Fruit fly (Drosophila melanogaster) whole organism, embryonic: ENCODE data around the gene CG4218.
A peak's percentile ranks its signal among the peaks of the same experiment; 100 is the strongest.

Source experiments
- Ada2b ChIP-seq: fragments of 200-800 bp; sonication (Bioruptor generic); IDR thresholded peaks from 2 replicates; pipeline ENCODE4 v1.3.6; 2022; ENCODE audit warnings: missing biosample characterization, missing genetic modification characterization
- Atf-2 ChIP-seq: fragments of 200-800 bp; sonication (Bioruptor generic); optimal IDR thresholded peaks from 2 replicates; lab custom pipeline; 2016; ENCODE audit warnings: missing biosample characterization, missing genetic modification characterization
- Blimp-1 ChIP-seq: fragments of 200-800 bp; sonication (Bioruptor generic); optimal IDR thresholded peaks from 3 replicates; lab custom pipeline; 2018; ENCODE audit warnings: missing biosample characterization, missing genetic modification characterization, mild to moderate bottlenecking, moderate library complexity, missing genetic modification reagents
- CG11398 ChIP-seq: fragments of 200-800 bp; sonication (Bioruptor generic); optimal IDR thresholded peaks from 2 replicates; lab custom pipeline; 2016; ENCODE audit warnings: missing biosample characterization, missing genetic modification characterization
- CG11560 ChIP-seq: fragments of 200-800 bp; sonication (Bioruptor generic); IDR thresholded peaks from 3 replicates; pipeline ENCODE4 v1.3.6; 2022; ENCODE audit warnings: missing biosample characterization, missing genetic modification characterization
- CG12219 ChIP-seq: fragments of 200-800 bp; sonication (Bioruptor generic); optimal IDR thresholded peaks from 3 replicates; lab custom pipeline; 2018; ENCODE audit warnings: missing biosample characterization, mild to moderate bottlenecking, missing genetic modification characterization
- CG1233 ChIP-seq: fragments of 200-800 bp; sonication (Bioruptor generic); optimal IDR thresholded peaks from 4 replicates; lab custom pipeline; 2018; ENCODE audit warnings: missing biosample characterization, mild to moderate bottlenecking, missing genetic modification characterization
- CG12659 ChIP-seq: fragments of 200-800 bp; sonication (Bioruptor generic); optimal IDR thresholded peaks from 3 replicates; lab custom pipeline; 2017; ENCODE audit warnings: mild to moderate bottlenecking, missing biosample characterization, missing genetic modification reagents, missing genetic modification characterization
- CG12744 ChIP-seq: fragments of 200-800 bp; sonication (Bioruptor generic); optimal IDR thresholded peaks from 2 replicates; lab custom pipeline; 2016; ENCODE audit warnings: missing biosample characterization, missing genetic modification characterization
- CG14050 ChIP-seq: fragments of 200-800 bp; sonication (Bioruptor generic); IDR thresholded peaks from 3 replicates; pipeline ENCODE4 v1.3.6; 2022; ENCODE audit warnings: missing biosample characterization, missing genetic modification characterization
- CG17328 ChIP-seq: fragments of 200-800 bp; sonication (Bioruptor generic); IDR thresholded peaks from 2 replicates; pipeline ENCODE4 v1.3.6; 2022; ENCODE audit warnings: missing biosample characterization, missing genetic modification characterization
- CG17385 ChIP-seq: fragments of 200-800 bp; sonication (Bioruptor generic); optimal IDR thresholded peaks from 3 replicates; lab custom pipeline; 2018; ENCODE audit warnings: missing biosample characterization, mild to moderate bottlenecking, missing genetic modification characterization
- CG3407 ChIP-seq: fragments of 200-800 bp; sonication (Bioruptor generic); optimal IDR thresholded peaks from 2 replicates; lab custom pipeline; 2018; ENCODE audit warnings: missing biosample characterization, mild to moderate bottlenecking, missing genetic modification characterization
- CG4854 ChIP-seq: fragments of 200-800 bp; sonication (Bioruptor generic); optimal IDR thresholded peaks from 2 replicates; lab custom pipeline; 2016; ENCODE audit warnings: missing biosample characterization, missing genetic modification characterization, inconsistent platforms
- CG6254 ChIP-seq: fragments of 200-800 bp; sonication (Bioruptor generic); optimal IDR thresholded peaks from 3 replicates; lab custom pipeline; 2017; ENCODE audit warnings: mild to moderate bottlenecking, missing biosample characterization, missing genetic modification reagents, missing genetic modification characterization
- CG6654 ChIP-seq: fragments of 200-800 bp; sonication (Bioruptor generic); optimal IDR thresholded peaks from 2 replicates; lab custom pipeline; 2017; ENCODE audit warnings: missing biosample characterization, mild to moderate bottlenecking, missing genetic modification characterization
- CG6791 ChIP-seq: fragments of 200-800 bp; sonication (Bioruptor generic); IDR thresholded peaks from 3 replicates; pipeline ENCODE4 v1.3.6; 2022; ENCODE audit warnings: missing biosample characterization, missing genetic modification characterization; ENCODE audit not compliant: partially characterized antibody
- CTCF ChIP-seq: fragments of 200-800 bp; sonication (Bioruptor generic); optimal IDR thresholded peaks from 2 replicates; lab custom pipeline; 2017; ENCODE audit warnings: missing biosample characterization, mild to moderate bottlenecking, missing genetic modification characterization, moderate library complexity
- Camta ChIP-seq: fragments of 200-800 bp; sonication (Bioruptor generic); optimal IDR thresholded peaks from 2 replicates; lab custom pipeline; 2016; ENCODE audit warnings: missing biosample characterization, missing genetic modification characterization
- D ChIP-seq, 2 experiments: fragments of 200-800 bp in 1 of 2; fragments of >200 bp in 1 of 2; sonication (Bioruptor generic) in 1 of 2; optimal IDR thresholded peaks; 2 replicates in 1 of 2; 3 replicates in 1 of 2; lab custom pipeline; 2017; ENCODE audit warnings: mild to moderate bottlenecking in 1 of 2, missing biosample characterization in 1 of 2, missing genetic modification characterization in 1 of 2, missing genetic modification reagents in 1 of 2
- Dad ChIP-seq: fragments of 200-800 bp; sonication (Bioruptor generic); optimal IDR thresholded peaks from 3 replicates; lab custom pipeline; 2016; ENCODE audit warnings: missing biosample characterization, missing genetic modification characterization
- Dll ChIP-seq: fragments of 200-800 bp; sonication (Bioruptor generic); IDR thresholded peaks from 4 replicates; pipeline ENCODE4 v1.3.6; 2022; ENCODE audit warnings: missing biosample characterization, missing genetic modification characterization; ENCODE audit not compliant: partially characterized antibody
- E2f2 ChIP-seq: fragments of 200-800 bp; sonication (Bioruptor generic); IDR thresholded peaks from 2 replicates; pipeline ENCODE4 v1.3.6; 2022; ENCODE audit warnings: missing biosample characterization, missing genetic modification characterization
- ERR ChIP-seq: fragments of 200-800 bp; sonication (Bioruptor generic); optimal IDR thresholded peaks from 2 replicates; lab custom pipeline; 2016; ENCODE audit warnings: missing biosample characterization, missing genetic modification characterization
- Ets97D ChIP-seq: fragments of 200-800 bp; sonication (Bioruptor generic); optimal IDR thresholded peaks from 3 replicates; lab custom pipeline; 2016; ENCODE audit warnings: missing biosample characterization, missing genetic modification characterization
- H15 ChIP-seq: fragments of 200-800 bp; sonication (Bioruptor generic); IDR thresholded peaks from 3 replicates; pipeline ENCODE4 v1.3.6; 2022; ENCODE audit warnings: missing biosample characterization, missing genetic modification characterization
- HLH3B ChIP-seq: fragments of 200-800 bp; sonication (Bioruptor generic); IDR thresholded peaks from 2 replicates; pipeline ENCODE4 v1.3.6; 2022; ENCODE audit warnings: missing biosample characterization, missing genetic modification characterization
- Jarid2 ChIP-seq: fragments of 200-800 bp; sonication (Bioruptor generic); optimal IDR thresholded peaks from 3 replicates; lab custom pipeline; 2017; ENCODE audit warnings: mild to moderate bottlenecking, missing biosample characterization, missing genetic modification reagents, missing genetic modification characterization
- Kr ChIP-seq: fragments of 200-800 bp; sonication (Bioruptor generic); optimal IDR thresholded peaks from 2 replicates; lab custom pipeline; 2017; ENCODE audit warnings: missing biosample characterization, mild to moderate bottlenecking, missing genetic modification characterization
- Nf-YA ChIP-seq: fragments of 200-800 bp; sonication (Bioruptor generic); IDR thresholded peaks from 2 replicates; pipeline ENCODE4 v1.3.6; 2022; ENCODE audit warnings: missing biosample characterization, missing genetic modification characterization
- Ravus ChIP-seq: fragments of 200-800 bp; sonication (Bioruptor generic); IDR thresholded peaks from 2 replicates; pipeline ENCODE4 v1.3.6; 2022; ENCODE audit warnings: missing biosample characterization, missing genetic modification characterization
- Sry-β ChIP-seq: fragments of 200-800 bp; sonication (Bioruptor generic); optimal IDR thresholded peaks from 2 replicates; lab custom pipeline; 2018; ENCODE audit warnings: missing biosample characterization, mild to moderate bottlenecking, missing genetic modification characterization, moderate library complexity
- Ssrp ChIP-seq: fragments of 200-800 bp; sonication (Bioruptor generic); optimal IDR thresholded peaks from 2 replicates; lab custom pipeline; 2018; ENCODE audit warnings: missing biosample characterization, mild to moderate bottlenecking, missing genetic modification characterization, moderate library complexity
- Tbp ChIP-seq: fragments of >200 bp; optimal IDR thresholded peaks from 2 replicates; lab custom pipeline; 2018; ENCODE audit warnings: missing biosample characterization, missing genetic modification characterization
- ab ChIP-seq: fragments of 200-800 bp; sonication (Bioruptor generic); optimal IDR thresholded peaks from 2 replicates; lab custom pipeline; 2016; ENCODE audit warnings: missing biosample characterization, missing genetic modification characterization
- bab2 ChIP-seq: fragments of 200-800 bp; sonication (Bioruptor generic); optimal IDR thresholded peaks from 2 replicates; lab custom pipeline; 2016; ENCODE audit warnings: missing biosample characterization, missing genetic modification characterization
- br ChIP-seq: fragments of >200 bp; optimal IDR thresholded peaks from 2 replicates; lab custom pipeline; 2017
- btn ChIP-seq: fragments of 200-800 bp; sonication (Bioruptor generic); optimal IDR thresholded peaks from 2 replicates; lab custom pipeline; 2016; ENCODE audit warnings: missing biosample characterization, missing genetic modification characterization
- ci ChIP-seq: fragments of 200-800 bp; sonication (Bioruptor generic); IDR thresholded peaks from 3 replicates; pipeline ENCODE4 v1.3.6; 2022; ENCODE audit warnings: missing biosample characterization, missing genetic modification characterization
- croc ChIP-seq: fragments of 200-800 bp; sonication (Bioruptor generic); conservative IDR thresholded peaks from 3 replicates; pipeline ENCODE4 v1.3.6; 2022; ENCODE audit warnings: missing biosample characterization, missing genetic modification characterization
- dan ChIP-seq: fragments of 200-800 bp; sonication (Bioruptor generic); IDR thresholded peaks from 2 replicates; pipeline ENCODE4 v1.3.6; 2022; ENCODE audit warnings: missing biosample characterization, missing genetic modification characterization
- eve ChIP-seq, 2 experiments: fragments of >200 bp; optimal IDR thresholded peaks; 2 replicates each; lab custom pipeline; 2017; ENCODE audit warnings: missing biosample characterization in 2 of 2, missing genetic modification characterization in 2 of 2
- fru ChIP-seq: fragments of >200 bp; optimal IDR thresholded peaks from 2 replicates; lab custom pipeline; 2017
- hkb ChIP-seq, 2 experiments: fragments of 200-800 bp in 1 of 2; fragments of >200 bp in 1 of 2; sonication (Bioruptor generic) in 1 of 2; IDR thresholded peaks in 1 of 2; optimal IDR thresholded peaks in 1 of 2; 2 replicates each; pipeline versions ENCODE4 v1.3.6 to Lab custom; 2017 to 2022; ENCODE audit warnings: missing biosample characterization in 1 of 2, missing genetic modification characterization in 1 of 2
- kah ChIP-seq: fragments of 200-800 bp; sonication (Bioruptor generic); optimal IDR thresholded peaks from 2 replicates; lab custom pipeline; 2018; ENCODE audit warnings: missing biosample characterization, mild to moderate bottlenecking, missing genetic modification characterization
- lilli ChIP-seq: fragments of 200-800 bp; sonication (Bioruptor generic); optimal IDR thresholded peaks from 3 replicates; lab custom pipeline; 2016; ENCODE audit warnings: missing biosample characterization, missing genetic modification characterization
- nmo ChIP-seq: fragments of 200-800 bp; sonication (Bioruptor generic); optimal IDR thresholded peaks from 2 replicates; lab custom pipeline; 2018; ENCODE audit warnings: missing biosample characterization, mild to moderate bottlenecking, missing genetic modification characterization, moderate library complexity
- p53 ChIP-seq: fragments of 200-800 bp; sonication (Bioruptor generic); optimal IDR thresholded peaks from 2 replicates; lab custom pipeline; 2016; ENCODE audit warnings: missing biosample characterization, missing genetic modification characterization
- pnt ChIP-seq: fragments of 200-800 bp; sonication (Bioruptor generic); optimal IDR thresholded peaks from 3 replicates; lab custom pipeline; 2016; ENCODE audit warnings: missing biosample characterization, missing genetic modification characterization
- psq ChIP-seq: fragments of 200-800 bp; sonication (Bioruptor generic); optimal IDR thresholded peaks from 2 replicates; lab custom pipeline; 2017; ENCODE audit warnings: missing biosample characterization, missing genetic modification characterization
- salm ChIP-seq: fragments of 200-800 bp; sonication (Bioruptor generic); optimal IDR thresholded peaks from 2 replicates; lab custom pipeline; 2018; ENCODE audit warnings: missing biosample characterization, mild to moderate bottlenecking, missing genetic modification characterization
- wdn ChIP-seq: fragments of 200-800 bp; sonication (Bioruptor generic); IDR thresholded peaks from 2 replicates; pipeline ENCODE4 v1.3.6; 2022; ENCODE audit warnings: missing biosample characterization, missing genetic modification characterization

The CG4218 gene

DNA sequence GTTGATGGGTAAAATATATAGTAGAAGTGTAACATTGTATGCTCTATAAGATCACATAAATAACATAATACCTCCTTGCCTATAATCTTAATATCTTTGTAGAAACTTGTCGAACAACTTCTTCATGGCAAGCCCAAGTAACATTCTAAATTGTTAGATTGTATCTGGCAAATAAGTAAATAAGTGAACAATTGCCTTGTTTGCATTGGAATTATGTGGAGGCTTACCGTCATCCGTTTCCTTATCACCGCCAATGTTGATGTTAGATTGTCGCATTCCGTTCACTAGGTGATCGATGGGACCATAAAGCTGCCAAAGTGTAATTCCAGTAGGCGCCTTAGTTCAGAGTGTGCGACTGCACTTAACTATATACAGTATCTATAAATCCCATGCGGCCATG is 7.9 kb upstream of the CG4218 start (continued):
- peak; percentile 68 for TF ChIP-seq lilli (GFP tag; lab: Kevin White, UChicago)
- no peak for TF ChIP-seq Ssrp (tag; lab: Kevin White, UChicago)
- TF ChIP-seq CG6791 (GFP tag; lab: Robert Waterston, UW), result no peak
- TF ChIP-seq CG14050, result peak; percentile 58; the same call in 2 of the 3 replicates
- TF ChIP-seq CG11398 (GFP tag; lab: Kevin White, UChicago), result peak; percentile 94
- TF ChIP-seq ab (GFP tag; lab: Kevin White, UChicago), result no peak
- TF ChIP-seq Ada2b, result peak; percentile 46; the same call in 1 of the 2 replicates
- TF ChIP-seq CG6654, result no peak
- peak; percentile 77 for TF ChIP-seq psq
- TF ChIP-seq CG1233 (GFP tag; lab: Kevin White, UChicago), result peak; percentile 88
- peak; percentile 87 for TF ChIP-seq Blimp-1 (GFP tag; lab: Kevin White, UChicago)
- peak; percentile 66 for TF ChIP-seq Atf-2 (GFP tag; lab: Kevin White, UChicago)
- TF ChIP-seq CG6254 (GFP tag; lab: Kevin White, UChicago), result peak; percentile 86
- TF ChIP-seq wdn, result no peak
- no peak for TF ChIP-seq hkb (optimal IDR thresholded peaks at IDR 0.05; lab: Kevin White, UChicago)
- TF ChIP-seq hkb (GFP tag; IDR thresholded peaks at IDR 0.05; lab: Robert Waterston, UW), result peak; percentile 89
- no peak; the same call in 1 of the 2 replicates for TF ChIP-seq Ravus (GFP tag; lab: Robert Waterston, UW)
- TF ChIP-seq CTCF, result peak; percentile 28
- TF ChIP-seq fru (lab: Kevin White, UChicago), result no peak
- no peak for TF ChIP-seq Dll (GFP tag; lab: Robert Waterston, UW)
- TF ChIP-seq CG11560 (tag; lab: Robert Waterston, UW), result no peak
- TF ChIP-seq ERR (GFP tag; lab: Kevin White, UChicago), result peak; percentile 72
- TF ChIP-seq croc, result no peak
- peak; percentile 91 for TF ChIP-seq btn
- TF ChIP-seq CG17385, result peak; percentile 74
- peak; percentile 62 for TF ChIP-seq Ets97D (GFP tag; lab: Kevin White, UChicago)
- peak; percentile 97 for TF ChIP-seq CG3407 (GFP tag; lab: Kevin White, UChicago)
- TF ChIP-seq salm (tag; lab: Kevin White, UChicago), result peak; percentile 78
- TF ChIP-seq br, result no peak
- peak; percentile 44; the same call in 1 of the 3 replicates for TF ChIP-seq H15 (GFP tag; lab: Robert Waterston, UW)
- peak; percentile 92 for TF ChIP-seq Kr (GFP tag; lab: Kevin White, UChicago)
- TF ChIP-seq Tbp (GFP tag; lab: Kevin White, UChicago), result no peak
- TF ChIP-seq kah (GFP tag; lab: Kevin White, UChicago), result no peak
- TF ChIP-seq Jarid2 (GFP tag; lab: Kevin White, UChicago), result peak; percentile 35
- peak; percentile 84 for TF ChIP-seq pnt (GFP tag; lab: Kevin White, UChicago)
- TF ChIP-seq HLH3B (GFP tag; lab: Robert Waterston, UW), result peak; percentile 77; the same call in 1 of the 2 replicates
- TF ChIP-seq Camta, result peak; percentile 93
- TF ChIP-seq CG12659 (GFP tag; lab: Kevin White, UChicago), result peak; percentile 77
- TF ChIP-seq Dad (GFP tag; lab: Kevin White, UChicago), result peak; percentile 62
- peak; percentile 85 for TF ChIP-seq CG12744 (GFP tag; lab: Kevin White, UChicago)
- TF ChIP-seq ci (GFP tag; lab: Robert Waterston, UW), result peak; percentile 90
- TF ChIP-seq eve (GFP tag; optimal IDR thresholded peaks at IDR 0.05; lab: Kevin White, UChicago), result peak in 1 of 2 experiments; percentile 80
- TF ChIP-seq bab2 (GFP tag; lab: Kevin White, UChicago), result peak; percentile 86
- peak; percentile 40 for TF ChIP-seq nmo (GFP tag; lab: Kevin White, UChicago)
- TF ChIP-seq Sry-β (GFP tag; lab: Kevin White, UChicago), result peak; percentile 72
- TF ChIP-seq CG17328 (GFP tag; lab: Robert Waterston, UW), result peak; percentile 81
- peak; percentile 81 for TF ChIP-seq CG12219 (GFP tag; lab: Kevin White, UChicago)
- peak; percentile 90 for TF ChIP-seq CG4854
- TF ChIP-seq dan (GFP tag; lab: Robert Waterston, UW), result no peak
- TF ChIP-seq Nf-YA (GFP tag; lab: Robert Waterston, UW), result peak; percentile 80
- TF ChIP-seq D (optimal IDR thresholded peaks at IDR 0.05; lab: Kevin White, UChicago), result no peak
- peak; percentile 93 for TF ChIP-seq D (GFP tag; optimal IDR thresholded peaks at IDR 0.05; lab: Kevin White, UChicago)
- peak; percentile 50 for TF ChIP-seq E2f2 (GFP tag; lab: Robert Waterston, UW)
- TF ChIP-seq p53 (GFP tag; lab: Kevin White, UChicago), result peak; percentile 57
